Fruit fly (Drosophila melanogaster) whole organism, pupa: Measurements from ENCODE around the gene Aasdh.

ENCODE experiments used
- CG10348 ChIP-seq: fragments of 200-800 bp; sonication (Bioruptor generic); IDR thresholded peaks from 2 replicates; pipeline ENCODE4 v1.3.6; 2022; ENCODE audit warnings: missing biosample characterization, missing genetic modification characterization
- CG12605 ChIP-seq: fragments of 200-800 bp; sonication (Bioruptor generic); IDR thresholded peaks from 2 replicates; pipeline ENCODE4 v1.3.6; 2022; ENCODE audit warnings: missing biosample characterization, missing genetic modification characterization
- CG13204 ChIP-seq: fragments of 200-800 bp; sonication (Bioruptor generic); optimal IDR thresholded peaks from 2 replicates; lab custom pipeline; 2018; ENCODE audit warnings: missing biosample characterization, mild to moderate bottlenecking, missing genetic modification characterization, moderate library complexity
- CG14655 ChIP-seq: fragments of 200-800 bp; sonication (Bioruptor generic); optimal IDR thresholded peaks from 3 replicates; lab custom pipeline; 2017; ENCODE audit warnings: mild to moderate bottlenecking, missing biosample characterization, missing genetic modification reagents, missing genetic modification characterization
- CG15710 ChIP-seq: fragments of 200-800 bp; sonication (Bioruptor generic); optimal IDR thresholded peaks from 2 replicates; lab custom pipeline; 2018; ENCODE audit warnings: missing biosample characterization, mild to moderate bottlenecking, missing genetic modification characterization, moderate library complexity
- CG17806 ChIP-seq: fragments of 200-800 bp; sonication (Bioruptor generic); optimal IDR thresholded peaks from 2 replicates; lab custom pipeline; 2018; ENCODE audit warnings: missing biosample characterization, mild to moderate bottlenecking, missing genetic modification characterization, moderate library complexity
- CG32121 ChIP-seq: fragments of 200-800 bp; sonication (Bioruptor generic); IDR thresholded peaks from 2 replicates; pipeline ENCODE4 v1.3.6; 2022; ENCODE audit warnings: missing biosample characterization, missing genetic modification characterization
- CG34367 ChIP-seq: fragments of 200-800 bp; sonication (Bioruptor generic); optimal IDR thresholded peaks from 2 replicates; lab custom pipeline; 2018; ENCODE audit warnings: missing biosample characterization, mild to moderate bottlenecking, missing genetic modification characterization
- CG4496 ChIP-seq: fragments of 200-800 bp; sonication (Bioruptor generic); IDR thresholded peaks from 3 replicates; pipeline ENCODE4 v1.3.6; 2022; ENCODE audit warnings: missing biosample characterization, missing genetic modification characterization
- CG8159 ChIP-seq: fragments of 200-800 bp; sonication (Bioruptor generic); optimal IDR thresholded peaks from 3 replicates; lab custom pipeline; 2018; ENCODE audit warnings: missing biosample characterization, mild to moderate bottlenecking, missing genetic modification characterization, moderate library complexity
- CG8301 ChIP-seq: fragments of 200-800 bp; sonication (Bioruptor generic); optimal IDR thresholded peaks from 2 replicates; lab custom pipeline; 2018; ENCODE audit warnings: missing biosample characterization, mild to moderate bottlenecking, missing genetic modification characterization
- CG9948 ChIP-seq: fragments of 200-800 bp; sonication (Bioruptor generic); optimal IDR thresholded peaks from 2 replicates; lab custom pipeline; 2018; ENCODE audit warnings: missing biosample characterization, mild to moderate bottlenecking, missing genetic modification characterization, moderate library complexity
- D1 ChIP-seq: fragments of 200-800 bp; sonication (Bioruptor generic); optimal IDR thresholded peaks from 2 replicates; lab custom pipeline; 2018; ENCODE audit warnings: missing biosample characterization, mild to moderate bottlenecking, missing genetic modification characterization, moderate library complexity
- EcR ChIP-seq: fragments of 200-800 bp; sonication (Bioruptor generic); optimal IDR thresholded peaks from 3 replicates; lab custom pipeline; 2019; ENCODE audit warnings: missing biosample characterization, missing genetic modification characterization, mild to moderate bottlenecking, moderate library complexity, missing genetic modification reagents
- Ets98B ChIP-seq: fragments of 200-800 bp; sonication (Bioruptor generic); IDR thresholded peaks from 2 replicates; pipeline ENCODE4 v1.3.6; 2022; ENCODE audit warnings: missing biosample characterization, missing genetic modification characterization
- Pif1A ChIP-seq: fragments of 200-800 bp; sonication (Bioruptor generic); optimal IDR thresholded peaks from 3 replicates; lab custom pipeline; 2016; ENCODE audit warnings: missing biosample characterization, missing genetic modification characterization
- Pif1B ChIP-seq: fragments of 200-800 bp; sonication (Bioruptor generic); optimal IDR thresholded peaks from 3 replicates; lab custom pipeline; 2016; ENCODE audit warnings: missing biosample characterization, missing genetic modification characterization
- Snoo ChIP-seq: fragments of 200-800 bp; sonication (Bioruptor generic); optimal IDR thresholded peaks from 3 replicates; lab custom pipeline; 2017; ENCODE audit warnings: missing biosample characterization, mild to moderate bottlenecking, missing genetic modification characterization, inconsistent platforms
- fd96Ca ChIP-seq: fragments of 200-800 bp; sonication (Bioruptor generic); IDR thresholded peaks from 3 replicates; pipeline ENCODE4 v1.3.6; 2022; ENCODE audit warnings: missing biosample characterization, missing genetic modification characterization
- gl ChIP-seq: fragments of 200-800 bp; sonication (Bioruptor generic); optimal IDR thresholded peaks from 2 replicates; lab custom pipeline; 2018; ENCODE audit warnings: missing biosample characterization, mild to moderate bottlenecking, missing genetic modification characterization
- rn ChIP-seq: fragments of 200-800 bp; sonication (Bioruptor generic); IDR thresholded peaks from 2 replicates; pipeline ENCODE4 v1.3.6; 2022; ENCODE audit warnings: missing biosample characterization, missing genetic modification characterization

Gene Aasdh

dm6 chr2L:8399863-8400598 is 49.3 kb downstream of the Aasdh start, which contains the start of gene CG31898:
Gene CG31898 (plus strand): TSS chr2L:8400421.
- TF ChIP-seq Snoo (tag; lab: Kevin White, UChicago) (no peak), D1 (tag; lab: Kevin White, UChicago) (no peak), gl (tag; lab: Kevin White, UChicago) (no peak), CG32121 (GFP tag; lab: Robert Waterston, UW) (no peak), CG17806 (tag; lab: Kevin White, UChicago) (no peak), CG10348 (no peak), rn (GFP tag; lab: Robert Waterston, UW) (no peak), Pif1B (GFP tag; lab: Kevin White, UChicago) (no peak), CG14655 (GFP tag; lab: Kevin White, UChicago) (no peak), CG8159 (tag; lab: Kevin White, UChicago) (no peak), fd96Ca (no peak), CG12605 (no peak), Ets98B (GFP tag; lab: Robert Waterston, UW) (no peak), EcR (GFP tag; lab: Kevin White, UChicago) (no peak), CG8301 (tag; lab: Kevin White, UChicago) (no peak), CG13204 (GFP tag; lab: Kevin White, UChicago) (no peak), Pif1A (GFP tag; lab: Kevin White, UChicago) (no peak)

- TF ChIP-seq CG32121 (GFP tag; lab: Robert Waterston, UW) (no peak), fd96Ca (no peak), CG9948 (tag; lab: Kevin White, UChicago) (no peak), D1 (tag; lab: Kevin White, UChicago) (no peak), CG34367 (tag; lab: Kevin White, UChicago) (no peak), CG13204 (GFP tag; lab: Kevin White, UChicago) (no peak), rn (GFP tag; lab: Robert Waterston, UW) (no peak), Ets98B (GFP tag; lab: Robert Waterston, UW) (no peak), Pif1B (GFP tag; lab: Kevin White, UChicago) (no peak), CG15710 (tag; lab: Kevin White, UChicago) (no peak), CG4496 (no peak), CG14655 (GFP tag; lab: Kevin White, UChicago) (no peak), gl (tag; lab: Kevin White, UChicago) (no peak), Pif1A (GFP tag; lab: Kevin White, UChicago) (no peak), Snoo (tag; lab: Kevin White, UChicago) (no peak), CG12605 (no peak), CG17806 (tag; lab: Kevin White, UChicago) (no peak), EcR (GFP tag; lab: Kevin White, UChicago) (no peak), CG8301 (tag; lab: Kevin White, UChicago) (no peak)
Observed at dm6 chr2L:8398721-8399120, 50.7 kb downstream of the Aasdh start, which contains the start of gene CG13386. Gene CG13386 (plus strand): TSS chr2L:8399021.

dm6 chr2L:8395996-8396699 is 53.2 kb downstream of the Aasdh start, which contains the start of the genes Peritrophin-15a and CG13385:
Gene Peritrophin-15a (minus strand): TSS chr2L:8396096.
Gene CG13385 (plus strand): TSS chr2L:8396649.
- TF ChIP-seq rn (GFP tag; lab: Robert Waterston, UW) (no peak), CG17806 (tag; lab: Kevin White, UChicago) (no peak), Snoo (tag; lab: Kevin White, UChicago) (no peak), CG4496 (no peak), Pif1A (GFP tag; lab: Kevin White, UChicago) (no peak), Pif1B (GFP tag; lab: Kevin White, UChicago) (no peak), EcR (GFP tag; lab: Kevin White, UChicago) (no peak), CG8159 (tag; lab: Kevin White, UChicago) (no peak), gl (tag; lab: Kevin White, UChicago) (no peak), CG32121 (GFP tag; lab: Robert Waterston, UW) (no peak), CG14655 (GFP tag; lab: Kevin White, UChicago) (no peak)
